Worm (Caenorhabditis elegans): ENCODE results near the gene istr-1.

- no peak for TF ChIP-seq ces-1 (GFP tag; optimal IDR thresholded peaks at IDR 0.05)
- no peak for TF ChIP-seq pha-4 (tag; optimal IDR thresholded peaks at IDR 0.05)
- no peak for TF ChIP-seq elt-3 (tag; optimal IDR thresholded peaks at IDR 0.05)
- no peak for TF ChIP-seq hlh-1 (tag; optimal IDR thresholded peaks at IDR 0.05)
- TF ChIP-seq unc-62 (GFP tag; optimal IDR thresholded peaks at IDR 0.05) = no peak
- no peak for TF ChIP-seq snpc-4 (tag; optimal IDR thresholded peaks at IDR 0.05)
- no peak for TF ChIP-seq mep-1 (tag; optimal IDR thresholded peaks at IDR 0.05)
- no peak for TF ChIP-seq nhr-76 (tag; optimal IDR thresholded peaks at IDR 0.05)
- TF ChIP-seq lsy-2 (tag; optimal IDR thresholded peaks at IDR 0.05) = no peak
- TF ChIP-seq lin-13 (tag; optimal IDR thresholded peaks at IDR 0.05) = no peak
- TF ChIP-seq nhr-12 (tag; optimal IDR thresholded peaks at IDR 0.05) = no peak
- no peak for TF ChIP-seq nhr-237 (tag; optimal IDR thresholded peaks at IDR 0.05)
- TF ChIP-seq nhr-28 (tag; optimal IDR thresholded peaks at IDR 0.05) = no peak
- no peak for TF ChIP-seq sem-2 (GFP tag; optimal IDR thresholded peaks at IDR 0.05)
Measured at ce11 chrV:12706511-12706910, 8.9 kb downstream of the istr-1 start.
